Fruit fly (Drosophila melanogaster): ENCODE measurements around the gene CG10375.

- TF ChIP-seq CG9932 (GFP tag; IDR thresholded peaks at IDR 0.05): no peak
- TF ChIP-seq Hey (tag; optimal IDR thresholded peaks at IDR 0.05): peak; percentile 41
These were observed 41.7 kb upstream of the CG10375 start for dm6 chr3R:23725711-23726349.

All from whole organism, embryonic.